Worm (Caenorhabditis elegans): Measurements from ENCODE around the gene F23B12.7.

F23B12.7 gene

DNA sequence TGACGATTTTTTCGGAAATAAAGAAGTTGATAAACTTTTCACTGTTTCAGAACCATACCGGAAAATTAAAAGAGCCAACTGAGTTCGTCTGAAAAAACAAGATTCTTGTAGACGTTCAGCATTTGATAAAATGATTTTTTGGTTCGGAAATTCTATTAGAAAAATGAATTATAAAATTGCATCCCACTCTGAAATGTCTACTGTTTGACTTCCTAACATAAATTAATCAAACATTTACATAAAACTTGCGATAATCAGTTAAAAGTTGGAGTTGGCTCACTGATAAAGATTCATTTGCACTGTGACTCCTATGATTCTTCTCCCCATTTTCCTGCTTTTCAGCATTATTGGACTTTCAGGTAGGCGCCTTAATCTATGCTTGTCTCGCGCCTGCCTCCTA lies 19.4 kb downstream of the F23B12.7 start, which contains the start of gene clec-57:
Gene clec-57 (plus strand): TSS at position 301 of the 400 bp plus-strand sequence.
- no peak for TF ChIP-seq lin-14 (GFP tag; optimal IDR thresholded peaks at IDR 0.05)
- TF ChIP-seq unc-130 (tag; optimal IDR thresholded peaks at IDR 0.05) = no peak
- TF ChIP-seq hlh-4 (tag; optimal IDR thresholded peaks at IDR 0.05) = no peak
- no peak for TF ChIP-seq unc-62 (GFP tag; optimal IDR thresholded peaks at IDR 0.05)
- no peak for TF ChIP-seq ztf-4 (tag; optimal IDR thresholded peaks at IDR 0.05)
- TF ChIP-seq egl-27 (tag; optimal IDR thresholded peaks at IDR 0.05) = no peak
- TF ChIP-seq unc-30 (tag; optimal IDR thresholded peaks at IDR 0.05) = no peak
- TF ChIP-seq nhr-47 (tag; optimal IDR thresholded peaks at IDR 0.05) = no peak
- no peak for TF ChIP-seq mef-2 (tag; optimal IDR thresholded peaks at IDR 0.05)
- TF ChIP-seq tbx-2 (tag; optimal IDR thresholded peaks at IDR 0.05) = no peak
- TF ChIP-seq aha-1 (tag; optimal IDR thresholded peaks at IDR 0.05) = no peak
- no peak for TF ChIP-seq sup-37 (GFP tag; optimal IDR thresholded peaks at IDR 0.05)
- TF ChIP-seq elt-2 (tag; optimal IDR thresholded peaks at IDR 0.05) = no peak
- TF ChIP-seq C16A3.4 (tag; optimal IDR thresholded peaks at IDR 0.05) = no peak

DNA sequence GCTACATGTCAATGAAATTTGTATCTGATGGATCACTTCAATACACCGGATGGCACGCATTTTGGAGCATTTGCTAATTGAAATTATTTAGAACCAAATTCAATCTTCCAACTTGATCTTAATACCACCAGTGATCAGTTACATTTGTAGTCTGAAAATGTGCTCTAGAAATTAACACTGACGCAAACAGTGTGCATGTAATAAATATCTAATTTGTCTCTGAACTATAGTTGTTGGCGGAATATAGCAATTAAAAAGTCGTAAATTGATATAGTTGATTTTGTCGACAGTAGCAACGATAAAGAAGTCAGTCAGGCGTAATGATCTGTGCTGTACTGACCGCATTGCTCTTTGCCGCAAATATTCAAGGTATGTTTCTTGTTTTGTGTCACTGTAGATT lies 22.7 kb downstream of the F23B12.7 start, which contains the start of gene clec-227:
Gene clec-227 (plus strand): TSS at position 301 of the 400 bp plus-strand sequence.
- TF ChIP-seq fkh-10 (GFP tag; optimal IDR thresholded peaks at IDR 0.05) (no peak), efl-1 (optimal IDR thresholded peaks at IDR 0.05) (no peak), efl-1 (GFP tag; optimal IDR thresholded peaks at IDR 0.05 in 1 of 2) (peak in 1 of 2 experiments; percentile 85), isw-1 (GFP tag; IDR thresholded peaks at IDR 0.05) (no peak), nhr-12 (tag; optimal IDR thresholded peaks at IDR 0.05) (no peak)

DNA sequence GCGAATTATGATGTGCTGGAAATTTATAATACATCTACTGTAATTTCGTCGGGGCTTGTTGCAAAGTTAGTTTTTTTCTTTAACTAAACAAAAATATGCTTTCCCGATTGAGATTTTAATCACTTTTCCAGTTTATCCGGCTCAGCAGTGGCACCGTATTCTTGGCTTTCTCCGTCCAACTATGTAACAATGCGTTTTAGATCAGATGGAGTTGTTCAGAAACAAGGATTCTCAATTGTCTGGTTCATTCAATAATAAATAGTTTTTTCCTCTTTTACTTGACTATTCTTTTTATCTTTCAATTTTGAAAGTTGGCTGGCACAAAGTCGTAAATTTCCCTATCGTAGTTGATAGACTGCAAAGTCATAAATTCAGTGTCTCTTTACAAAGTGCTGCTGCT lies 24.6 kb downstream of the F23B12.7 start, which contains the start of gene clec-56:
Gene clec-56 (plus strand): TSS at position 301 of the 400 bp plus-strand sequence.
- TF ChIP-seq unc-86 (tag; optimal IDR thresholded peaks at IDR 0.05) (no peak), Y116A8C.19 (tag; optimal IDR thresholded peaks at IDR 0.05; ENCODE audit: borderline replicate concordance) (no peak), lsy-2 (tag; optimal IDR thresholded peaks at IDR 0.05) (no peak), sox-4 (tag; optimal IDR thresholded peaks at IDR 0.05) (no peak), efl-3 (GFP tag; optimal IDR thresholded peaks at IDR 0.05) (no peak), lin-14 (GFP tag; optimal IDR thresholded peaks at IDR 0.05) (no peak), pax-3 (tag; optimal IDR thresholded peaks at IDR 0.05) (no peak)

DNA sequence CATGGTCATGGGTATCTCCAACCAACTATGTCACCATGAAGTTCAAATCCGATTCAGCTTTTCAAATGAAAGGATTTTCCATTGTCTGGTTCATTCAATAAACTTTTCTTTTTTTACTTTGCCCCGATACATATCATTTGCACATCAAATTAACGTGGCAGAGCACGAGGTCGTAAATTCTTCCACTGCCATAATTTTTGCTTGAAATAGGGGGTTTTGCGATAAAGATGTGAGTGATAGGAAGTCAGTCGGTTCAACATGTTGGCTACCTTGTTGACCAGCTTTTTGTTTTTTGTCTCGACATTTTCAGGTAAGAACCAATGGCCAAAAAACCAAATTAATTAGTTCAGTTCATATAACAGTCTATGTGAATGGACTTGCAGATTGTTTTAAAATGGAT lies 27.2 kb downstream of the F23B12.7 start, which contains the start of gene clec-54:
Gene clec-54 (plus strand): TSS at position 224 of the 400 bp plus-strand sequence.
- TF ChIP-seq skn-1 (tag; optimal IDR thresholded peaks at IDR 0.05) (no peak), grh-1 (GFP tag; IDR thresholded peaks at IDR 0.05) (no peak), unc-98 (GFP tag; IDR thresholded peaks at IDR 0.05) (no peak), elt-3 (tag; optimal IDR thresholded peaks at IDR 0.05) (no peak), jun-1 (tag; optimal IDR thresholded peaks at IDR 0.05) (no peak), ceh-90 (tag; optimal IDR thresholded peaks at IDR 0.05) (no peak), ceh-88 (GFP tag; IDR thresholded peaks at IDR 0.05) (no peak), efl-1 (optimal IDR thresholded peaks at IDR 0.05) (no peak), efl-1 (GFP tag; optimal IDR thresholded peaks at IDR 0.05 in 1 of 2) (peak in 1 of 2 experiments; percentile 63), unc-86 (tag; optimal IDR thresholded peaks at IDR 0.05) (no peak), elt-2 (tag; optimal IDR thresholded peaks at IDR 0.05) (peak; percentile 52), nhr-77 (tag; optimal IDR thresholded peaks at IDR 0.05) (no peak), fkh-10 (GFP tag; optimal IDR thresholded peaks at IDR 0.05) (no peak), blmp-1 (tag; optimal IDR thresholded peaks at IDR 0.05) (no peak)

DNA sequence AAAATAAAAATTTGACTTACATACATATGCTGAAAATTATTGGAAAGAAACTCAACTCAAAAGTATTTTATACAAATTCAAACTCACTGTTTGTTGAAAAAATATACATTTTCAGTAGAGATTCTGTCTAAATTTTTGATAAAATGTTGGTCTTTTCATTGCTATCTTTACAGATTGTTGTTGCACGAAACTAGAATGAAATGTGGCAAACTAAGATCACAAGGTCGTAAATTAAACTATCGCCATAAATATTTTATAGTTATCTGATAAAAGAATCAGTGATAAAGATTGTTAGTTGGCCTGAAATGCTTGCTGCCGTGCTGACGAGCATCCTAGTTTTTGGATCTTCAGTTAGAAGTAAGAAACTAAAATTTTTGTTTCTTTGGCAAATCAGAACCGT lies 29.5 kb downstream of the F23B12.7 start, which contains the start of gene clec-55:
Gene clec-55 (plus strand): TSS at position 301 of the 400 bp plus-strand sequence.
- TF ChIP-seq nhr-85 (tag) (no peak), elt-2 (tag; optimal IDR thresholded peaks at IDR 0.05) (peak; percentile 40)
